Worm (Caenorhabditis elegans) whole organism, early embryonic: ENCODE results near the gene pals-16.

Source experiments
- B0310.2 ChIP-seq: sonication (generic microtip); optimal IDR thresholded peaks from 2 replicates; lab custom pipeline; 2016; ENCODE audit warnings: mild to moderate bottlenecking, missing genetic modification characterization, missing compliant biosample characterization
- F13C5.2 ChIP-seq: sonication (generic microtip); optimal IDR thresholded peaks from 2 replicates; lab custom pipeline; 2017; ENCODE audit warnings: mild to moderate bottlenecking, missing genetic modification characterization, inconsistent platforms, missing compliant biosample characterization
- aly-1 ChIP-seq: sonication (generic microtip); optimal IDR thresholded peaks from 2 replicates; lab custom pipeline; 2016; ENCODE audit warnings: missing genetic modification characterization, missing compliant biosample characterization
- ama-1 ChIP-seq: fragments of 150-350 bp; optimal IDR thresholded peaks from 2 replicates; lab custom pipeline; 2014
- ceh-36 ChIP-seq: sonication (generic microtip); optimal IDR thresholded peaks from 2 replicates; lab custom pipeline; 2016; ENCODE audit warnings: missing genetic modification characterization, inconsistent platforms, missing compliant biosample characterization
- flt-1 ChIP-seq: fragments of 200-800 bp; sonication (Bioruptor generic); IDR thresholded peaks from 2 replicates; pipeline ENCODE4 v1.3.6; 2022; ENCODE audit warnings: missing genetic modification characterization, missing compliant biosample characterization
- hmbx-1 ChIP-seq: sonication (generic microtip); optimal IDR thresholded peaks from 2 replicates; lab custom pipeline; 2016; ENCODE audit warnings: mild to moderate bottlenecking, missing genetic modification characterization, missing compliant biosample characterization
- scrt-1 ChIP-seq: fragments of 200-800 bp; sonication (Bioruptor generic); IDR thresholded peaks from 2 replicates; pipeline ENCODE4 v1.3.6; 2022; ENCODE audit warnings: missing genetic modification characterization, missing compliant biosample characterization
- sea-1 ChIP-seq: fragments of 200-800 bp; sonication (Bioruptor generic); conservative IDR thresholded peaks from 2 replicates; pipeline ENCODE4 v1.3.6; 2022; ENCODE audit warnings: missing genetic modification characterization, missing compliant biosample characterization
- tbx-37 ChIP-seq: fragments of 200-800 bp; sonication (Bioruptor generic); conservative IDR thresholded peaks from 2 replicates; pipeline ENCODE4 v1.3.6; 2022; ENCODE audit warnings: missing genetic modification reagents, missing genetic modification characterization, missing compliant biosample characterization

ce11 chrIII:1389988-1390387 is 9.8 kb upstream of the pals-16 start:
- TF ChIP-seq scrt-1 (GFP tag; lab: Robert Waterston, UW) (no peak), flt-1 (GFP tag; lab: Robert Waterston, UW) (no peak), sea-1 (no peak), ama-1 (no peak), tbx-37 (GFP tag; lab: Robert Waterston, UW) (no peak), aly-1 (tag; lab: Kevin White, UChicago) (no peak), F13C5.2 (tag; lab: Kevin White, UChicago) (no peak), B0310.2 (tag; lab: Kevin White, UChicago) (no peak), hmbx-1 (tag; lab: Kevin White, UChicago) (no peak), ceh-36 (tag; lab: Kevin White, UChicago) (no peak)
